Fruit fly (Drosophila melanogaster) whole organism, embryonic: ENCODE data around the gene ATPsynO.

ENCODE experiments used
- Atf6 ChIP-seq: fragments of 200-800 bp; sonication (Bioruptor generic); IDR thresholded peaks from 2 replicates; pipeline ENCODE4 v1.3.6; 2022; ENCODE audit warnings: missing biosample characterization, missing genetic modification characterization
- B-H2 ChIP-seq: fragments of 200-800 bp; sonication (Bioruptor generic); optimal IDR thresholded peaks from 2 replicates; lab custom pipeline; 2018; ENCODE audit warnings: missing biosample characterization, mild to moderate bottlenecking, missing genetic modification characterization
- BEAF-32 ChIP-seq: fragments of 200-800 bp; sonication (Bioruptor generic); optimal IDR thresholded peaks from 3 replicates; lab custom pipeline; 2017; ENCODE audit warnings: missing biosample characterization, missing genetic modification characterization, mild to moderate bottlenecking, moderate library complexity, missing genetic modification reagents
- CG10654 ChIP-seq: fragments of 200-800 bp; sonication (Bioruptor generic); optimal IDR thresholded peaks from 2 replicates; lab custom pipeline; 2016; ENCODE audit warnings: missing biosample characterization, missing genetic modification characterization
- CG13287 ChIP-seq: fragments of 200-800 bp; sonication (Bioruptor generic); IDR thresholded peaks from 2 replicates; pipeline ENCODE4 v1.3.6; 2022; ENCODE audit warnings: missing biosample characterization, missing genetic modification characterization; ENCODE audit not compliant: partially characterized antibody
- CG14710 ChIP-seq: fragments of 200-800 bp; sonication (Bioruptor generic); optimal IDR thresholded peaks from 3 replicates; lab custom pipeline; 2019; ENCODE audit warnings: missing biosample characterization, mild to moderate bottlenecking, missing genetic modification characterization, moderate library complexity
- CG16813 ChIP-seq: fragments of 200-800 bp; sonication (Bioruptor generic); IDR thresholded peaks from 3 replicates; pipeline ENCODE4 v1.3.6; 2022; ENCODE audit warnings: missing biosample characterization, missing genetic modification characterization; ENCODE audit not compliant: partially characterized antibody
- CG2120 ChIP-seq: fragments of 200-800 bp; sonication (Bioruptor generic); optimal IDR thresholded peaks from 3 replicates; lab custom pipeline; 2016; ENCODE audit warnings: missing biosample characterization, missing genetic modification characterization
- CG32767 ChIP-seq: fragments of 200-800 bp; sonication (Bioruptor generic); IDR thresholded peaks from 2 replicates; pipeline ENCODE4 v1.3.6; 2022; ENCODE audit warnings: missing biosample characterization, missing genetic modification characterization
- CG34376 ChIP-seq: fragments of 200-800 bp; sonication (Bioruptor generic); optimal IDR thresholded peaks from 2 replicates; lab custom pipeline; 2018; ENCODE audit warnings: missing biosample characterization, mild to moderate bottlenecking, missing genetic modification characterization
- CG4820 ChIP-seq: fragments of 200-800 bp; sonication (Bioruptor generic); optimal IDR thresholded peaks from 3 replicates; lab custom pipeline; 2016; ENCODE audit warnings: missing biosample characterization, missing genetic modification characterization
- CG6765 ChIP-seq: fragments of 200-800 bp; sonication (Bioruptor generic); optimal IDR thresholded peaks from 3 replicates; lab custom pipeline; 2017; ENCODE audit warnings: missing biosample characterization, mild to moderate bottlenecking, missing genetic modification characterization
- CG7786 ChIP-seq: fragments of 200-800 bp; sonication (Bioruptor generic); optimal IDR thresholded peaks from 2 replicates; lab custom pipeline; 2016; ENCODE audit warnings: missing biosample characterization, missing genetic modification characterization
- CG8290 ChIP-seq, 3 experiments: fragments of 200-800 bp; sonication (Bioruptor generic); optimal IDR thresholded peaks; 2 replicates each; lab custom pipeline; 2016 to 2019; ENCODE audit warnings: missing biosample characterization in 3 of 3, missing genetic modification characterization in 3 of 3, mild to moderate bottlenecking in 2 of 3, moderate library complexity in 1 of 3
- CG9437 ChIP-seq: fragments of 200-800 bp; sonication (Bioruptor generic); optimal IDR thresholded peaks from 2 replicates; lab custom pipeline; 2018; ENCODE audit warnings: missing biosample characterization, mild to moderate bottlenecking, missing genetic modification characterization
- CkIIα-i1 ChIP-seq: fragments of 200-800 bp; sonication (Bioruptor generic); IDR thresholded peaks from 2 replicates; pipeline ENCODE4 v1.3.6; 2022; ENCODE audit warnings: missing biosample characterization, missing genetic modification characterization
- CrebB ChIP-seq: fragments of 200-800 bp; sonication (Bioruptor generic); optimal IDR thresholded peaks from 3 replicates; lab custom pipeline; 2018; ENCODE audit warnings: missing biosample characterization, mild to moderate bottlenecking, missing genetic modification characterization
- Dip3 ChIP-seq: fragments of 200-800 bp; sonication (Bioruptor generic); optimal IDR thresholded peaks from 3 replicates; lab custom pipeline; 2016; ENCODE audit warnings: missing biosample characterization, missing genetic modification characterization
- E2f1 ChIP-seq: fragments of 200-800 bp; sonication (Bioruptor generic); IDR thresholded peaks from 2 replicates; pipeline ENCODE4 v1.3.6; 2022; ENCODE audit warnings: missing biosample characterization, missing genetic modification characterization
- HLH4C ChIP-seq: fragments of 200-800 bp; sonication (Bioruptor generic); IDR thresholded peaks from 3 replicates; pipeline ENCODE4 v1.3.6; 2022; ENCODE audit warnings: missing biosample characterization, missing genetic modification characterization; ENCODE audit not compliant: partially characterized antibody
- HLH54F ChIP-seq: fragments of 200-800 bp; sonication (Bioruptor generic); optimal IDR thresholded peaks from 3 replicates; lab custom pipeline; 2016; ENCODE audit warnings: missing biosample characterization, missing genetic modification characterization
- HmgD ChIP-seq: fragments of 200-800 bp; sonication (Bioruptor generic); optimal IDR thresholded peaks from 3 replicates; lab custom pipeline; 2016; ENCODE audit warnings: missing biosample characterization, missing genetic modification characterization
- Kr ChIP-seq: fragments of 200-800 bp; sonication (Bioruptor generic); optimal IDR thresholded peaks from 2 replicates; lab custom pipeline; 2017; ENCODE audit warnings: missing biosample characterization, mild to moderate bottlenecking, missing genetic modification characterization
- MBD-R2 ChIP-seq: fragments of 200-800 bp; sonication (Bioruptor generic); IDR thresholded peaks from 2 replicates; pipeline ENCODE4 v1.3.6; 2022; ENCODE audit warnings: missing biosample characterization, missing genetic modification characterization
- Myb ChIP-seq: fragments of 200-800 bp; sonication (Bioruptor generic); optimal IDR thresholded peaks from 2 replicates; lab custom pipeline; 2016; ENCODE audit warnings: missing biosample characterization, missing genetic modification characterization
- Six4 ChIP-seq: fragments of 200-800 bp; sonication (Bioruptor generic); optimal IDR thresholded peaks from 2 replicates; lab custom pipeline; 2016; ENCODE audit warnings: missing biosample characterization, missing genetic modification characterization
- Spps ChIP-seq: fragments of 200-800 bp; sonication (Bioruptor generic); optimal IDR thresholded peaks from 2 replicates; lab custom pipeline; 2018; ENCODE audit warnings: missing biosample characterization, mild to moderate bottlenecking, missing genetic modification characterization
- Xrp1 ChIP-seq: fragments of 200-800 bp; sonication (Bioruptor generic); IDR thresholded peaks from 2 replicates; pipeline ENCODE4 v1.3.6; 2022; ENCODE audit warnings: missing biosample characterization, missing genetic modification characterization
- al ChIP-seq: fragments of 200-800 bp; sonication (Bioruptor generic); IDR thresholded peaks from 2 replicates; pipeline ENCODE4 v1.3.6; 2022; ENCODE audit warnings: missing biosample characterization, missing genetic modification characterization
- aop ChIP-seq: fragments of 200-800 bp; sonication (Bioruptor generic); IDR thresholded peaks from 2 replicates; pipeline ENCODE4 v1.3.6; 2022; ENCODE audit warnings: missing biosample characterization, missing genetic modification characterization
- ase ChIP-seq: fragments of 200-800 bp; sonication (Bioruptor generic); IDR thresholded peaks from 3 replicates; pipeline ENCODE4 v1.3.6; 2022; ENCODE audit warnings: missing biosample characterization, missing genetic modification characterization
- ci ChIP-seq: fragments of 200-800 bp; sonication (Bioruptor generic); IDR thresholded peaks from 3 replicates; pipeline ENCODE4 v1.3.6; 2022; ENCODE audit warnings: missing biosample characterization, missing genetic modification characterization
- en ChIP-seq: fragments of 200-800 bp; sonication (Bioruptor generic); optimal IDR thresholded peaks from 2 replicates; lab custom pipeline; 2016; ENCODE audit warnings: missing biosample characterization, missing genetic modification characterization
- ftz-f1 ChIP-seq: fragments of 200-800 bp; sonication (Bioruptor generic); optimal IDR thresholded peaks from 2 replicates; lab custom pipeline; 2016; ENCODE audit warnings: missing biosample characterization, missing genetic modification characterization
- gro ChIP-seq: fragments of 200-800 bp; sonication (Bioruptor generic); optimal IDR thresholded peaks from 2 replicates; lab custom pipeline; 2016; ENCODE audit warnings: missing biosample characterization, missing genetic modification characterization
- her ChIP-seq: fragments of 200-800 bp; sonication (Bioruptor generic); optimal IDR thresholded peaks from 2 replicates; lab custom pipeline; 2016; ENCODE audit warnings: missing biosample characterization, missing genetic modification characterization
- inv ChIP-seq: fragments of 200-800 bp; sonication (Bioruptor generic); IDR thresholded peaks from 2 replicates; pipeline ENCODE4 v1.3.6; 2022; ENCODE audit warnings: missing biosample characterization, missing genetic modification characterization; ENCODE audit not compliant: partially characterized antibody
- lbe ChIP-seq: fragments of 200-800 bp; sonication (Bioruptor generic); optimal IDR thresholded peaks from 2 replicates; lab custom pipeline; 2016; ENCODE audit warnings: missing biosample characterization, mild to moderate bottlenecking, missing genetic modification characterization
- lmd ChIP-seq: fragments of 200-800 bp; sonication (Bioruptor generic); IDR thresholded peaks from 2 replicates; pipeline ENCODE4 v1.3.6; 2022; ENCODE audit warnings: missing biosample characterization, missing genetic modification characterization
- nerfin-2 ChIP-seq: fragments of 200-800 bp; sonication (Bioruptor generic); IDR thresholded peaks from 2 replicates; pipeline ENCODE4 v1.3.6; 2022; ENCODE audit warnings: missing biosample characterization, missing genetic modification characterization; ENCODE audit not compliant: partially characterized antibody
- nmo ChIP-seq: fragments of 200-800 bp; sonication (Bioruptor generic); optimal IDR thresholded peaks from 2 replicates; lab custom pipeline; 2018; ENCODE audit warnings: missing biosample characterization, mild to moderate bottlenecking, missing genetic modification characterization, moderate library complexity
- nom ChIP-seq: fragments of 200-800 bp; sonication (Bioruptor generic); optimal IDR thresholded peaks from 2 replicates; lab custom pipeline; 2017; ENCODE audit warnings: missing biosample characterization, missing genetic modification characterization, mild to moderate bottlenecking, moderate library complexity, missing genetic modification reagents
- ranshi ChIP-seq: fragments of 200-800 bp; sonication (Bioruptor generic); IDR thresholded peaks from 2 replicates; pipeline ENCODE4 v1.3.6; 2022; ENCODE audit warnings: missing biosample characterization, missing genetic modification characterization
- sd ChIP-seq: fragments of 200-800 bp; sonication (Bioruptor generic); optimal IDR thresholded peaks from 3 replicates; lab custom pipeline; 2018; ENCODE audit warnings: missing biosample characterization, mild to moderate bottlenecking, missing genetic modification characterization, moderate library complexity
- sob ChIP-seq: fragments of 200-800 bp; sonication (Bioruptor generic); IDR thresholded peaks from 2 replicates; pipeline ENCODE4 v1.3.6; 2022; ENCODE audit warnings: missing biosample characterization, missing genetic modification characterization
- tgo ChIP-seq: fragments of 200-800 bp; sonication (Bioruptor generic); IDR thresholded peaks from 3 replicates; pipeline ENCODE4 v1.3.6; 2022; ENCODE audit warnings: missing biosample characterization, missing genetic modification characterization
- tup ChIP-seq: fragments of 200-800 bp; sonication (Bioruptor generic); optimal IDR thresholded peaks from 2 replicates; lab custom pipeline; 2016; ENCODE audit warnings: missing biosample characterization, mild to moderate bottlenecking, missing genetic modification characterization, moderate library complexity
- zen2 ChIP-seq: fragments of 200-800 bp; sonication (Bioruptor generic); IDR thresholded peaks from 3 replicates; pipeline ENCODE4 v1.3.6; 2022; ENCODE audit warnings: missing biosample characterization, missing genetic modification characterization; ENCODE audit not compliant: partially characterized antibody

ATPsynO gene

DNA sequence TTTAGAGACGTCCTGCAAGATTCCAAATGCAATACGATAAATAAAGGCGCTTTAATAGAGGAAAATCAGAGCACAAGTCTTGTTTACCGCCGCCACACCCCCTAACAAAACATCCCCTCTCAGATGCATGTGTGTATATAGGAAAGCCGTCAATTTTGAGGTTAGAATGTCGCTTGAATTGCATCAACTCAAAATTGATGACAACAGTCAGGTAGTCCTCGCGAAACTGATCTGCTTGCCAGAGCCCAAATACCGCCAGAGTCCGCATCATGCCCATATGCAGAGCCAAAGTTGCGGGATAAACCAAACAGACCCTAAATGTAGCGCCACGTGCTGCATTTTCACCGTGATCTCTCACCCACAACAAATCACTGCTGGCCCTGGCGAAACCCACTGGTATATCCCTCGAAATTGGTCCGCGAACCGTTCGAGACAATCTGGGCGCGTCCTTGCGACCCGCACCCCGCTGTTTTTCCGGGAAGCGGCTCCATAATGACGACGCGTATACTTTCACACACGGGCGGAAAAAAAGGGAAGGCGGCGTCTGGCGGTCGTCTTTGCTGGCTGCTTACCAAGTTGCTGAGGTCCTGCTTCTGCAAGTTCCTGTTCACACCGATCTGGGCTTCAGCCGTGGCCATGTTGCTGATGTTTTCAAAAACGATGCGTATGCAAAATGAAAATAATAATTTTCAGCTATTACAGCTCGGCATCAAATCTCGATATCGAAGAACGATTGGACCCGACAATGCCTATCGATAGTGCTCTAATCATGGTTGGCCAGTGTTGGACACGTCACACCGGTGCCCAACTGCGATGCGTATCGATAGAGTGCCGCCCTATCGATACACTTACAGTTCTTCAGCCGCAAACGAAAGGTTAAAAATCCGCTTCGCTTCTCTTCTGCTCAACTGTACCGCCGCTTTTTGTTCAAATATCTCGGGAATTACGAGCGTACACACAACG is 2.4 kb upstream of the ATPsynO start, which contains the start of the genes eIF2gamma and Set:
eIF2gamma (minus strand) TSS at position 749 of the 963 bp plus-strand sequence.
Set (plus strand) TSS at position 843 of the 963 bp plus-strand sequence.
- no peak for TF ChIP-seq CG10654 (GFP tag; lab: Kevin White, UChicago)
- peak; percentile 74 for TF ChIP-seq B-H2 (GFP tag; lab: Kevin White, UChicago)
- peak; percentile 61 for TF ChIP-seq CG2120 (GFP tag; lab: Kevin White, UChicago)
- peak; percentile 29 for TF ChIP-seq HLH54F (GFP tag; lab: Kevin White, UChicago)
- peak; percentile 54; the same call in 1 of the 2 replicates for TF ChIP-seq ranshi (GFP tag; lab: Robert Waterston, UW)
- TF ChIP-seq nerfin-2 (GFP tag; lab: Robert Waterston, UW) = peak; percentile 98
- peak; percentile 98 for TF ChIP-seq CG16813
- TF ChIP-seq CG6765 (GFP tag; lab: Kevin White, UChicago) = no peak
- TF ChIP-seq nmo = peak; percentile 54
- TF ChIP-seq E2f1 = no peak
- TF ChIP-seq her = peak; percentile 28
- TF ChIP-seq lbe (GFP tag; lab: Kevin White, UChicago) = peak; percentile 20
- 0 out of 2 replicates have a peak, but pooled peaks have one; percentile 42 for TF ChIP-seq Atf6
- no peak for TF ChIP-seq aop
- peak; percentile 82 for TF ChIP-seq sob (GFP tag; lab: Robert Waterston, UW)
- peak; percentile 54 for TF ChIP-seq ftz-f1 (GFP tag; lab: Kevin White, UChicago)
- TF ChIP-seq CG4820 (GFP tag; lab: Kevin White, UChicago) = no peak
- TF ChIP-seq Kr = no peak
- peak; percentile 98 for TF ChIP-seq zen2
- peak; percentile 58 for TF ChIP-seq CG14710 (tag; lab: Kevin White, UChicago)
- no peak for TF ChIP-seq CkIIα-i1 (GFP tag; lab: Robert Waterston, UW)
- peak; percentile 96 for TF ChIP-seq inv (GFP tag; lab: Robert Waterston, UW)
- peak; percentile 59 for TF ChIP-seq Dip3 (GFP tag; lab: Kevin White, UChicago)
- no peak for TF ChIP-seq Spps
- peak; percentile 45 for TF ChIP-seq al (GFP tag; lab: Robert Waterston, UW)
- peak; percentile 59 for TF ChIP-seq Myb
- no peak for TF ChIP-seq en (GFP tag; lab: Kevin White, UChicago)
- peak; percentile 88 for TF ChIP-seq MBD-R2 (GFP tag; lab: Robert Waterston, UW)
- TF ChIP-seq CG32767 (GFP tag; lab: Robert Waterston, UW) = 0 out of 2 replicates have a peak, but pooled peaks have one; percentile 44
- peak; percentile 42 for TF ChIP-seq CrebB (tag; lab: Kevin White, UChicago)
- no peak for TF ChIP-seq tgo (GFP tag; lab: Robert Waterston, UW)
- TF ChIP-seq gro (GFP tag; lab: Kevin White, UChicago) = peak; percentile 60
- peak; percentile 61 for TF ChIP-seq CG7786 (GFP tag; lab: Kevin White, UChicago)
- peak; percentile 39 for TF ChIP-seq CG34376
- 0 out of 3 replicates have a peak, but pooled peaks have one; percentile 55 for TF ChIP-seq ci (GFP tag; lab: Robert Waterston, UW)
- TF ChIP-seq BEAF-32 (GFP tag; lab: Kevin White, UChicago) = peak; percentile 97
- TF ChIP-seq CG8290 (GFP tag; optimal IDR thresholded peaks at IDR 0.05; lab: Kevin White, UChicago) = no peak
- TF ChIP-seq CG8290 (tag; optimal IDR thresholded peaks at IDR 0.05; lab: Kevin White, UChicago) = no peak
- peak; percentile 18 for TF ChIP-seq nom (GFP tag; lab: Kevin White, UChicago)
- peak; percentile 79 for TF ChIP-seq HmgD (GFP tag; lab: Kevin White, UChicago)
- TF ChIP-seq lmd (GFP tag; lab: Robert Waterston, UW) = peak; percentile 16; the same call in 1 of the 2 replicates
- TF ChIP-seq CG13287 (GFP tag; lab: Robert Waterston, UW) = peak; percentile 97
- peak; percentile 98 for TF ChIP-seq HLH4C (GFP tag; lab: Robert Waterston, UW)
- TF ChIP-seq Xrp1 (GFP tag; lab: Robert Waterston, UW) = no peak
- TF ChIP-seq ase = peak; percentile 18; the same call in 1 of the 3 replicates
- TF ChIP-seq Six4 (GFP tag; lab: Kevin White, UChicago) = no peak
- TF ChIP-seq CG9437 = no peak
- TF ChIP-seq sd (tag; lab: Kevin White, UChicago) = no peak
- peak; percentile 13 for TF ChIP-seq tup (GFP tag; lab: Kevin White, UChicago)
